Worm (Caenorhabditis elegans): ENCODE data around the gene F54D12.2.

- TF ChIP-seq unc-62 (GFP tag; optimal IDR thresholded peaks at IDR 0.05 in 1 of 2) (no peak), unc-62 (tag; optimal IDR thresholded peaks at IDR 0.05) (no peak), ztf-11 (tag; optimal IDR thresholded peaks at IDR 0.05) (no peak), aha-1 (tag) (peak; percentile 20), mep-1 (tag; optimal IDR thresholded peaks at IDR 0.05) (no peak), nhr-6 (tag; optimal IDR thresholded peaks at IDR 0.05) (no peak), sdz-12 (GFP tag; optimal IDR thresholded peaks at IDR 0.05) (no peak), nhr-237 (tag; optimal IDR thresholded peaks at IDR 0.05) (no peak), mdl-1 (tag; optimal IDR thresholded peaks at IDR 0.05) (no peak)
These were observed 24.0 kb upstream of the F54D12.2 start for ce11 chrII:1374486-1374885.
